Worm (Caenorhabditis elegans): Measurements from ENCODE around the gene E02C12.19.

DNA sequence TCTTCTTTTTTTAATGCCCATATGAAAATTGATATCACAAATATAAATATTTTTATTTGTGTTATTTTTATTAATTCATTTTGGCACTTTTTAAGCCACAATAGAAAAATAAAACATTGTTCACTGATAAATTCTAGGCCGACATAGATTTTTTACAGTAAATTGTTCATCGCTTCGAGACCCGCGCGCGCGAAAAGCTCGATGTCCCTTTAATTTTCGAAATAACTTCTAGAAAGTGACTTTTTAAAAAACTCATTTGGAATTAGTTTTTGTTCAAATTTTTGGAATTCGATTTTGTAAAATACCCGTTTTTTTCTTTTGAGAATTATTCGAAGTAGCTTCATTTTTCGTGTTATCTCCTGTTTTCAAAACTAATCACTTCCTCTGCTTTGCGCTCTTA, 8.0 kb upstream of the E02C12.19 start:
- TF ChIP-seq egl-27 (tag; optimal IDR thresholded peaks at IDR 0.05) (no peak), mml-1 (tag; optimal IDR thresholded peaks at IDR 0.05) (no peak), fos-1 (tag; optimal IDR thresholded peaks at IDR 0.05) (no peak), pqm-1 (tag; optimal IDR thresholded peaks at IDR 0.05) (no peak), lin-15B (tag; optimal IDR thresholded peaks at IDR 0.05) (no peak), nhr-77 (tag; optimal IDR thresholded peaks at IDR 0.05) (no peak), daf-12 (tag; optimal IDR thresholded peaks at IDR 0.05) (no peak), ama-1 (optimal IDR thresholded peaks at IDR 0.05) (no peak), ceh-28 (tag; optimal IDR thresholded peaks at IDR 0.05) (no peak), lin-39 (tag; optimal IDR thresholded peaks at IDR 0.05) (no peak), nhr-11 (tag; optimal IDR thresholded peaks at IDR 0.05) (no peak)

All from whole organism, L3 larva.